Worm (Caenorhabditis elegans): ENCODE results near the gene pfut-1.

ce11 chrX:3118596-3119287 is 46.9 kb upstream of the pfut-1 start:
- TF ChIP-seq nhr-12 (tag; optimal IDR thresholded peaks at IDR 0.05), result no peak
- TF ChIP-seq nhr-25 (tag; optimal IDR thresholded peaks at IDR 0.05), result no peak
- no peak for TF ChIP-seq ZK546.5 (tag; optimal IDR thresholded peaks at IDR 0.05)
- TF ChIP-seq zag-1 (tag; optimal IDR thresholded peaks at IDR 0.05), result no peak
- TF ChIP-seq nhr-23 (tag; optimal IDR thresholded peaks at IDR 0.05), result no peak
- TF ChIP-seq ceh-82 (tag; optimal IDR thresholded peaks at IDR 0.05), result no peak

All from whole organism, L2 larva.